Fruit fly (Drosophila melanogaster) whole organism, embryonic: Measurements from ENCODE around the gene dhd.

Experiments
- CG13894 ChIP-seq: fragments of 200-800 bp; sonication (Bioruptor generic); optimal IDR thresholded peaks from 3 replicates; lab custom pipeline; 2018; ENCODE audit warnings: missing biosample characterization, mild to moderate bottlenecking, missing genetic modification characterization, moderate library complexity
- CG16813 ChIP-seq: fragments of 200-800 bp; sonication (Bioruptor generic); IDR thresholded peaks from 3 replicates; pipeline ENCODE4 v1.3.6; 2022; ENCODE audit warnings: missing biosample characterization, missing genetic modification characterization; ENCODE audit not compliant: partially characterized antibody
- CG17912 ChIP-seq: fragments of 200-800 bp; sonication (Bioruptor generic); optimal IDR thresholded peaks from 2 replicates; lab custom pipeline; 2018; ENCODE audit warnings: missing biosample characterization, mild to moderate bottlenecking, missing genetic modification characterization
- CG34422 ChIP-seq: fragments of 200-800 bp; sonication (Bioruptor generic); IDR thresholded peaks from 3 replicates; pipeline ENCODE4 v1.3.6; 2022; ENCODE audit warnings: missing biosample characterization, missing genetic modification characterization
- CG7745 ChIP-seq: fragments of 200-800 bp; sonication (Bioruptor generic); optimal IDR thresholded peaks from 2 replicates; lab custom pipeline; 2018; ENCODE audit warnings: missing biosample characterization, mild to moderate bottlenecking, missing genetic modification characterization, moderate library complexity
- Hsf ChIP-seq: fragments of 200-800 bp; sonication (Bioruptor generic); optimal IDR thresholded peaks from 3 replicates; lab custom pipeline; 2016; ENCODE audit warnings: missing biosample characterization, missing genetic modification characterization
- Taf1 ChIP-seq: fragments of 200-800 bp; sonication (Bioruptor generic); IDR thresholded peaks from 2 replicates; pipeline ENCODE4 v1.3.6; 2022; ENCODE audit warnings: missing biosample characterization, missing genetic modification characterization
- Tbp ChIP-seq: fragments of >200 bp; optimal IDR thresholded peaks from 2 replicates; lab custom pipeline; 2018; ENCODE audit warnings: missing biosample characterization, missing genetic modification characterization
- br ChIP-seq: fragments of >200 bp; optimal IDR thresholded peaks from 2 replicates; lab custom pipeline; 2017
- fd64A ChIP-seq: fragments of 200-800 bp; sonication (Bioruptor generic); optimal IDR thresholded peaks from 3 replicates; lab custom pipeline; 2018; ENCODE audit warnings: missing biosample characterization, mild to moderate bottlenecking, missing genetic modification characterization
- fru ChIP-seq: fragments of >200 bp; optimal IDR thresholded peaks from 2 replicates; lab custom pipeline; 2017
- kah ChIP-seq: fragments of 200-800 bp; sonication (Bioruptor generic); optimal IDR thresholded peaks from 2 replicates; lab custom pipeline; 2018; ENCODE audit warnings: missing biosample characterization, mild to moderate bottlenecking, missing genetic modification characterization
- nmo ChIP-seq: fragments of 200-800 bp; sonication (Bioruptor generic); optimal IDR thresholded peaks from 2 replicates; lab custom pipeline; 2018; ENCODE audit warnings: missing biosample characterization, mild to moderate bottlenecking, missing genetic modification characterization, moderate library complexity
- onecut ChIP-seq: fragments of 200-800 bp; sonication (Bioruptor generic); IDR thresholded peaks from 2 replicates; pipeline ENCODE4 v1.3.6; 2022; ENCODE audit warnings: missing biosample characterization, missing genetic modification characterization

- TF ChIP-seq CG13894 (tag; lab: Kevin White, UChicago) (no peak), fd64A (GFP tag; lab: Kevin White, UChicago) (no peak), br (lab: Kevin White, UChicago) (no peak), kah (GFP tag; lab: Kevin White, UChicago) (no peak), Tbp (GFP tag; lab: Kevin White, UChicago) (no peak), CG34422 (GFP tag; lab: Robert Waterston, UW) (no peak), CG7745 (tag; lab: Kevin White, UChicago) (no peak), onecut (GFP tag; lab: Robert Waterston, UW) (no peak), fru (lab: Kevin White, UChicago) (no peak), nmo (peak; percentile 15), CG16813 (no peak), Taf1 (GFP tag; lab: Robert Waterston, UW) (no peak), CG17912 (GFP tag; lab: Kevin White, UChicago) (no peak), Hsf (GFP tag; lab: Kevin White, UChicago) (no peak)
Measured at dm6 chrX:5357035-5357434, 45.1 kb downstream of the dhd start.
